Fruit fly (Drosophila melanogaster) whole organism, embryonic: ENCODE measurements around the gene CG31926.

Source experiments
- B-H1 ChIP-seq: fragments of 200-800 bp; sonication (Bioruptor generic); IDR thresholded peaks from 3 replicates; pipeline ENCODE4 v1.3.6; 2022; ENCODE audit warnings: missing biosample characterization, missing genetic modification characterization
- CG10654 ChIP-seq: fragments of 200-800 bp; sonication (Bioruptor generic); optimal IDR thresholded peaks from 2 replicates; lab custom pipeline; 2016; ENCODE audit warnings: missing biosample characterization, missing genetic modification characterization
- CG11093 ChIP-seq: fragments of 200-800 bp; sonication (Bioruptor generic); IDR thresholded peaks from 3 replicates; pipeline ENCODE4 v1.3.6; 2022; ENCODE audit warnings: missing biosample characterization, missing genetic modification characterization
- CG11398 ChIP-seq: fragments of 200-800 bp; sonication (Bioruptor generic); optimal IDR thresholded peaks from 2 replicates; lab custom pipeline; 2016; ENCODE audit warnings: missing biosample characterization, missing genetic modification characterization
- CG13775 ChIP-seq: fragments of 200-800 bp; sonication (Bioruptor generic); optimal IDR thresholded peaks from 3 replicates; lab custom pipeline; 2017; ENCODE audit warnings: missing biosample characterization, mild to moderate bottlenecking, missing genetic modification characterization
- CG17802 ChIP-seq: fragments of 200-800 bp; sonication (Bioruptor generic); optimal IDR thresholded peaks from 2 replicates; lab custom pipeline; 2018; ENCODE audit warnings: missing biosample characterization, mild to moderate bottlenecking, missing genetic modification characterization, moderate library complexity
- CG2202 ChIP-seq: fragments of 200-800 bp; sonication (Bioruptor generic); optimal IDR thresholded peaks from 2 replicates; lab custom pipeline; 2018; ENCODE audit warnings: missing biosample characterization, mild to moderate bottlenecking, missing genetic modification characterization
- CG3847 ChIP-seq: fragments of 200-800 bp; sonication (Bioruptor generic); IDR thresholded peaks from 2 replicates; pipeline ENCODE4 v1.3.6; 2022; ENCODE audit warnings: missing biosample characterization, missing genetic modification characterization
- CG6813 ChIP-seq: fragments of 200-800 bp; sonication (Bioruptor generic); optimal IDR thresholded peaks from 2 replicates; lab custom pipeline; 2017; ENCODE audit warnings: missing biosample characterization, missing genetic modification characterization, mild to moderate bottlenecking, moderate library complexity, missing genetic modification reagents
- CG8290 ChIP-seq, 3 experiments: fragments of 200-800 bp; sonication (Bioruptor generic); optimal IDR thresholded peaks; 2 replicates each; lab custom pipeline; 2016 to 2019; ENCODE audit warnings: missing biosample characterization in 3 of 3, missing genetic modification characterization in 3 of 3, mild to moderate bottlenecking in 2 of 3, moderate library complexity in 1 of 3
- CG9215 ChIP-seq: fragments of 200-800 bp; sonication (Bioruptor generic); IDR thresholded peaks from 2 replicates; pipeline ENCODE4 v1.3.6; 2022; ENCODE audit warnings: missing biosample characterization, missing genetic modification characterization
- CG9797 ChIP-seq: fragments of 200-800 bp; sonication (Bioruptor generic); optimal IDR thresholded peaks from 3 replicates; lab custom pipeline; 2018; ENCODE audit warnings: missing biosample characterization, mild to moderate bottlenecking, missing genetic modification characterization
- CHES-1-like ChIP-seq: fragments of 200-800 bp; sonication (Bioruptor generic); optimal IDR thresholded peaks from 2 replicates; lab custom pipeline; 2016; ENCODE audit warnings: missing biosample characterization, missing genetic modification characterization
- Eip74EF ChIP-seq, 2 experiments: fragments of 200-800 bp in 1 of 2; fragments of >200 bp in 1 of 2; sonication (Bioruptor generic) in 1 of 2; optimal IDR thresholded peaks; 2 replicates each; lab custom pipeline; 2017 to 2019; ENCODE audit warnings: missing biosample characterization in 2 of 2, missing genetic modification characterization in 2 of 2, mild to moderate bottlenecking in 1 of 2, moderate library complexity in 1 of 2
- Ets65A ChIP-seq: fragments of 200-800 bp; sonication (Bioruptor generic); peaks from one replicate; lab custom pipeline; 2016; ENCODE audit warnings: missing biosample characterization, missing genetic modification characterization
- HLH54F ChIP-seq: fragments of 200-800 bp; sonication (Bioruptor generic); optimal IDR thresholded peaks from 3 replicates; lab custom pipeline; 2016; ENCODE audit warnings: missing biosample characterization, missing genetic modification characterization
- Med ChIP-seq: fragments of 200-800 bp; sonication (Bioruptor generic); peaks from one replicate; lab custom pipeline; 2016; ENCODE audit warnings: missing biosample characterization, missing genetic modification characterization, mild to moderate bottlenecking, inconsistent platforms, moderate library complexity
- Oli ChIP-seq: fragments of 200-800 bp; sonication (Bioruptor generic); optimal IDR thresholded peaks from 2 replicates; lab custom pipeline; 2018; ENCODE audit warnings: missing biosample characterization, mild to moderate bottlenecking, missing genetic modification characterization, moderate library complexity
- PHDP ChIP-seq: fragments of 200-800 bp; sonication (Bioruptor generic); optimal IDR thresholded peaks from 3 replicates; lab custom pipeline; 2018; ENCODE audit warnings: missing biosample characterization, mild to moderate bottlenecking, missing genetic modification characterization, moderate library complexity
- Sox100B ChIP-seq: fragments of 200-800 bp; sonication (Bioruptor generic); optimal IDR thresholded peaks from 3 replicates; lab custom pipeline; 2018; ENCODE audit warnings: missing biosample characterization, mild to moderate bottlenecking, missing genetic modification characterization
- Stat92E ChIP-seq, 3 experiments: fragments of >200 bp in 2 of 3; fragments of 200-800 bp in 1 of 3; sonication (Bioruptor generic) in 1 of 3; optimal IDR thresholded peaks; 2 replicates each; lab custom pipeline; 2017 to 2019; ENCODE audit warnings: missing biosample characterization in 3 of 3, missing genetic modification characterization in 3 of 3, mild to moderate bottlenecking in 1 of 3, moderate library complexity in 1 of 3
- Usf ChIP-seq: fragments of 200-800 bp; sonication (Bioruptor generic); optimal IDR thresholded peaks from 2 replicates; lab custom pipeline; 2017; ENCODE audit warnings: missing genotype, missing biosample characterization, missing genetic modification characterization
- abd-A ChIP-seq: fragments of 200-800 bp; sonication (Bioruptor generic); optimal IDR thresholded peaks from 3 replicates; lab custom pipeline; 2019; ENCODE audit warnings: missing biosample characterization, mild to moderate bottlenecking, missing genetic modification characterization, moderate library complexity
- chif ChIP-seq, 2 experiments: fragments of 200-800 bp; sonication (Bioruptor generic); optimal IDR thresholded peaks; 3 replicates each; lab custom pipeline; 2016; ENCODE audit warnings: missing biosample characterization in 2 of 2, missing genetic modification characterization in 2 of 2
- dpn ChIP-seq, 2 experiments: fragments of 200-800 bp; sonication (Bioruptor generic); optimal IDR thresholded peaks; 3 replicates each; lab custom pipeline; 2016; ENCODE audit warnings: missing biosample characterization in 2 of 2, missing genetic modification characterization in 2 of 2
- gce ChIP-seq: fragments of 200-800 bp; sonication (Bioruptor generic); IDR thresholded peaks from 3 replicates; pipeline ENCODE4 v1.3.6; 2022; ENCODE audit warnings: missing biosample characterization, missing genetic modification characterization
- gsb ChIP-seq: fragments of 200-800 bp; sonication (Bioruptor generic); IDR thresholded peaks from 2 replicates; pipeline ENCODE4 v1.3.6; 2022; ENCODE audit warnings: missing biosample characterization, missing genetic modification characterization
- jumu ChIP-seq: fragments of 200-800 bp; sonication (Bioruptor generic); optimal IDR thresholded peaks from 3 replicates; lab custom pipeline; 2016; ENCODE audit warnings: missing biosample characterization, missing genetic modification characterization
- nerfin-2 ChIP-seq: fragments of 200-800 bp; sonication (Bioruptor generic); IDR thresholded peaks from 2 replicates; pipeline ENCODE4 v1.3.6; 2022; ENCODE audit warnings: missing biosample characterization, missing genetic modification characterization; ENCODE audit not compliant: partially characterized antibody
- otp ChIP-seq: fragments of 200-800 bp; sonication (Bioruptor generic); IDR thresholded peaks from 3 replicates; pipeline ENCODE4, ENCODE4 v1.3.6; 2022; ENCODE audit warnings: missing biosample characterization, missing genetic modification characterization
- pan ChIP-seq, 4 experiments: fragments of >200 bp in 3 of 4; fragments of 200-800 bp in 1 of 4; sonication (Bioruptor generic) in 1 of 4; optimal IDR thresholded peaks in 3 of 4; IDR thresholded peaks in 1 of 4; 2 replicates each; pipeline versions ENCODE4 v1.3.6 to Lab custom; 2017 to 2022; ENCODE audit warnings: missing biosample characterization in 2 of 4, missing genetic modification characterization in 2 of 4, mixed read lengths in 1 of 4
- peb ChIP-seq: fragments of 200-800 bp; sonication (Bioruptor generic); IDR thresholded peaks from 2 replicates; pipeline ENCODE4 v1.3.6; 2022; ENCODE audit warnings: missing biosample characterization, missing genetic modification characterization
- sens-2 ChIP-seq: fragments of 200-800 bp; sonication (Bioruptor generic); IDR thresholded peaks from 2 replicates; pipeline ENCODE4 v1.3.6; 2022; ENCODE audit warnings: missing biosample characterization, missing genetic modification characterization
- sisA ChIP-seq: fragments of 200-800 bp; sonication (Bioruptor generic); IDR thresholded peaks from 2 replicates; pipeline ENCODE4 v1.3.6; 2022; ENCODE audit warnings: missing biosample characterization, missing genetic modification characterization
- slbo ChIP-seq: fragments of 200-800 bp; sonication (Bioruptor generic); IDR thresholded peaks from 2 replicates; pipeline ENCODE4 v1.3.6; 2022; ENCODE audit warnings: missing biosample characterization, missing genetic modification characterization
- tin ChIP-seq: fragments of 200-800 bp; sonication (Bioruptor generic); optimal IDR thresholded peaks from 3 replicates; lab custom pipeline; 2016; ENCODE audit warnings: missing biosample characterization, missing genetic modification characterization
- unpg ChIP-seq: fragments of 200-800 bp; sonication (Bioruptor generic); optimal IDR thresholded peaks from 3 replicates; lab custom pipeline; 2018; ENCODE audit warnings: missing biosample characterization, mild to moderate bottlenecking, missing genetic modification characterization, moderate library complexity
- yki ChIP-seq: fragments of >200 bp; optimal IDR thresholded peaks from 3 replicates; lab custom pipeline; 2018
- zfh1 ChIP-seq: fragments of 200-800 bp; sonication (Bioruptor generic); IDR thresholded peaks from 3 replicates; pipeline ENCODE4 v1.3.6; 2022; ENCODE audit warnings: missing biosample characterization, missing genetic modification characterization

Gene CG31926

DNA sequence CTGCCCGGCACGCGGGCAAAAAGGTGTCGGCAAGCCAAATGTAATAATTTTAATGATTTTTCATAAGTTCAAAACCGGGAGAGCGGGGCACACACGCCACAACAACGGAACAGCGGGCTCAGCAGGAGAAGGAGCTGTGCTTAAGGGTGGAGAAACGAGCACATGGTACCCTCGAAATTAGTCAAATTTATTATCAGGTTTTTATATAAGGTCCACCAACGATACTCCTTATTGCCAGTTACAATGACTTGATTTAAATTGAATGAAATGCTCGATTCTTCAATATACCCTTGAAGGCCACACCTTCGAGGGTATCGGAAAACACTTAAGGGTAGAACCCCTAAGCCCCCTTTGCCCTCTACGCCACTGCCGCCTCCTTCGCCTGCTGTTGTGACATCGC lies 21.8 kb upstream of the CG31926 start (continued):
- peak; percentile 13 for TF ChIP-seq CG10654
- TF ChIP-seq Oli = peak; percentile 35
- TF ChIP-seq slbo = peak; percentile 46
- TF ChIP-seq CG3847 (GFP tag; lab: Robert Waterston, UW) = 0 out of 2 replicates have a peak, but pooled peaks have one; percentile 12
- no peak for TF ChIP-seq CG9797 (GFP tag; lab: Kevin White, UChicago)
- TF ChIP-seq yki (lab: Kevin White, UChicago) = no peak
- peak; percentile 37; the same call in 1 of the 3 replicates for TF ChIP-seq gce (GFP tag; lab: Robert Waterston, UW)
- TF ChIP-seq unpg (GFP tag; lab: Kevin White, UChicago) = peak; percentile 29
- TF ChIP-seq sens-2 (GFP tag; lab: Robert Waterston, UW) = peak; percentile 43; the same call in 1 of the 2 replicates
- peak; percentile 16 for TF ChIP-seq jumu (GFP tag; lab: Kevin White, UChicago)
- TF ChIP-seq nerfin-2 = no peak
- no peak for TF ChIP-seq CHES-1-like (GFP tag; lab: Kevin White, UChicago)
- TF ChIP-seq B-H1 (GFP tag; lab: Robert Waterston, UW) = peak; percentile 51
- peak; percentile 27 for TF ChIP-seq tin (GFP tag; lab: Kevin White, UChicago)
- TF ChIP-seq pan (optimal IDR thresholded peaks at IDR 0.05; lab: Kevin White, UChicago) = peak in 1 of 2 experiments; percentile 30
- TF ChIP-seq pan (GFP tag; optimal IDR thresholded peaks at IDR 0.05 in 1 of 2, IDR thresholded peaks at IDR 0.05 in 1 of 2) = peak in 1 of 2 experiments; percentile 57
- no peak for TF ChIP-seq CG17802 (tag; lab: Kevin White, UChicago)
- no peak for TF ChIP-seq Stat92E (GFP tag; optimal IDR thresholded peaks at IDR 0.05; lab: Kevin White, UChicago)
- no peak for TF ChIP-seq gsb (GFP tag; lab: Robert Waterston, UW)
- peak; percentile 33; the same call in 1 of the 2 replicates for TF ChIP-seq peb (GFP tag; lab: Robert Waterston, UW)
- TF ChIP-seq Sox100B (GFP tag; lab: Kevin White, UChicago) = peak; percentile 3
- peak; percentile 30 for TF ChIP-seq CG13775
- no peak for TF ChIP-seq HLH54F (GFP tag; lab: Kevin White, UChicago)
- TF ChIP-seq CG8290 (GFP tag; optimal IDR thresholded peaks at IDR 0.05; lab: Kevin White, UChicago) = no peak
- peak in 1 of 2 experiments; percentile 21 for TF ChIP-seq CG8290 (tag; optimal IDR thresholded peaks at IDR 0.05; lab: Kevin White, UChicago)
- peak; percentile 5 for TF ChIP-seq CG2202 (tag; lab: Kevin White, UChicago)
- TF ChIP-seq sisA (GFP tag; lab: Robert Waterston, UW) = peak; percentile 47
- no peak for TF ChIP-seq Eip74EF (GFP tag; optimal IDR thresholded peaks at IDR 0.05; lab: Kevin White, UChicago)
- no peak for TF ChIP-seq Usf (GFP tag; lab: Kevin White, UChicago)
- peak; percentile 5 to 18 for TF ChIP-seq dpn (GFP tag; optimal IDR thresholded peaks at IDR 0.05; lab: Kevin White, UChicago)
- no peak for TF ChIP-seq CG11398 (GFP tag; lab: Kevin White, UChicago)
- TF ChIP-seq zfh1 (GFP tag; lab: Robert Waterston, UW) = peak; percentile 87
- TF ChIP-seq abd-A (tag; lab: Kevin White, UChicago) = no peak
- peak; percentile 10 for TF ChIP-seq CG6813 (GFP tag; lab: Kevin White, UChicago)
- TF ChIP-seq chif (GFP tag; optimal IDR thresholded peaks at IDR 0.05; lab: Kevin White, UChicago) = peak; percentile 19 to 61
- TF ChIP-seq otp (GFP tag; lab: Robert Waterston, UW) = peak; percentile 65; the same call in 2 of the 3 replicates
- peak; percentile 84 for TF ChIP-seq Med (GFP tag; lab: Kevin White, UChicago)
- no peak for TF ChIP-seq PHDP (tag; lab: Kevin White, UChicago)

DNA sequence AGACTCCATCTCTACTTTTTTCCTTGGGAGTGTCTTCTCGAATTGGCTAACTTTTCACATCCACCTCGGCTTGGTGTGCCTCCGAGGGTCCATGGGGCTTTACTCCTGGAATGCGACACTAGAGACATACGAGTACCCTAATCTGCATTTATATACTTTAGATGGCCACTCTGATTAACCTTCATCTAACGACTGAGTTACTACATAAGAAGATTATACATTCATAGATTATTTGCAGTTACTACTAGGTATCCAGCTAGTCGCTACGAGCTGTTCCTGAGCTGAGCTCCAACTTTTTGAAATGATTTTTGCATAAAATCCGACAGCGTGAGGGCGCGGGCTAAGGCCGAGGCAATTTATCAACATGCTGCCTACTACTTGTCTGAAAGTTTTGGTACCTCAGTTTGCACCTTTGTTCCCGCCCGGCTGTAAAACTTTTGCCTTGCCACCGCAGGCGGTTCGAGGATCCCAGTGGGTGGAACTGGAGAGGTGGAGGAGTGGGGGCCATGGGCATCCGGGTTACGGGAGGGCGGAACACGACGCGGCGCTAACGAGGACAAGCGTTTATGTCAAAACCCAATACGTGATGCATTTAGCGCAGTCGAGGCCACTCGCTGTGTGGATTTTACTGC lies 18.3 kb upstream of the CG31926 start:
- TF ChIP-seq Ets65A (peak; percentile 71), CG9215 (no peak), Med (GFP tag; lab: Kevin White, UChicago) (peak; percentile 63), CG11093 (0 out of 3 replicates have a peak, but pooled peaks have one; percentile 29)
